Fruit fly (Drosophila melanogaster) Kc167 (cell line): ENCODE measurements around the gene Vti1b.

Source experiments
- Myc ChIP-seq: fragments of >200 bp; optimal IDR thresholded peaks from 2 replicates; lab custom pipeline; 2017; ENCODE audit warnings: missing external identifiers
- h ChIP-seq: fragments of >200 bp; optimal IDR thresholded peaks from 3 replicates; lab custom pipeline; 2018; ENCODE audit warnings: missing external identifiers
- insv ChIP-seq: fragments of >200 bp; optimal IDR thresholded peaks from 3 replicates; lab custom pipeline; 2018; ENCODE audit warnings: missing external identifiers
- psq ChIP-seq: fragments of >200 bp; optimal IDR thresholded peaks from 2 replicates; lab custom pipeline; 2017; ENCODE audit warnings: missing external identifiers
- ttk ChIP-seq: sonication (Bioruptor generic); optimal IDR thresholded peaks from 2 replicates; lab custom pipeline; 2017; ENCODE audit warnings: missing external identifiers

dm6 chr3R:18438181-18438826 is 41.5 kb downstream of the Vti1b start:
- TF ChIP-seq Myc (lab: Kevin White, UChicago) (no peak), psq (lab: Kevin White, UChicago) (no peak), insv (lab: Kevin White, UChicago) (no peak), h (lab: Kevin White, UChicago) (no peak), ttk (lab: Kevin White, UChicago) (no peak)
